Fruit fly (Drosophila melanogaster) whole organism, embryonic: ENCODE measurements around the gene scyl.
A peak's percentile ranks its signal among the peaks of the same experiment; 100 is the strongest.

Source experiments
- Atf3 ChIP-seq: fragments of 200-800 bp; sonication (Bioruptor generic); optimal IDR thresholded peaks from 3 replicates; lab custom pipeline; 2016; ENCODE audit warnings: missing biosample characterization, missing genetic modification characterization
- CG10462 ChIP-seq: fragments of 200-800 bp; sonication (Bioruptor generic); optimal IDR thresholded peaks from 2 replicates; lab custom pipeline; 2016; ENCODE audit warnings: missing biosample characterization, missing genetic modification characterization
- CG10654 ChIP-seq: fragments of 200-800 bp; sonication (Bioruptor generic); optimal IDR thresholded peaks from 2 replicates; lab custom pipeline; 2016; ENCODE audit warnings: missing biosample characterization, missing genetic modification characterization
- CG12299 ChIP-seq: fragments of 200-800 bp; sonication (Bioruptor generic); optimal IDR thresholded peaks from 2 replicates; lab custom pipeline; 2018; ENCODE audit warnings: missing biosample characterization, mild to moderate bottlenecking, missing genetic modification characterization
- CG12659 ChIP-seq: fragments of 200-800 bp; sonication (Bioruptor generic); optimal IDR thresholded peaks from 3 replicates; lab custom pipeline; 2017; ENCODE audit warnings: mild to moderate bottlenecking, missing biosample characterization, missing genetic modification reagents, missing genetic modification characterization
- CG13287 ChIP-seq: fragments of 200-800 bp; sonication (Bioruptor generic); IDR thresholded peaks from 2 replicates; pipeline ENCODE4 v1.3.6; 2022; ENCODE audit warnings: missing biosample characterization, missing genetic modification characterization; ENCODE audit not compliant: partially characterized antibody
- CG15514 ChIP-seq: fragments of 200-800 bp; sonication (Bioruptor generic); optimal IDR thresholded peaks from 3 replicates; lab custom pipeline; 2017; ENCODE audit warnings: missing biosample characterization, missing genetic modification characterization, mild to moderate bottlenecking, moderate library complexity, missing genetic modification reagents
- CG18764 ChIP-seq: fragments of 200-800 bp; sonication (Bioruptor generic); optimal IDR thresholded peaks from 3 replicates; lab custom pipeline; 2016; ENCODE audit warnings: missing biosample characterization, missing genetic modification characterization
- CG2116 ChIP-seq: fragments of 200-800 bp; sonication (Bioruptor generic); optimal IDR thresholded peaks from 3 replicates; lab custom pipeline; 2018; ENCODE audit warnings: missing biosample characterization, mild to moderate bottlenecking, missing genetic modification characterization
- CG2202 ChIP-seq: fragments of 200-800 bp; sonication (Bioruptor generic); optimal IDR thresholded peaks from 2 replicates; lab custom pipeline; 2018; ENCODE audit warnings: missing biosample characterization, mild to moderate bottlenecking, missing genetic modification characterization
- CG33557 ChIP-seq: fragments of 200-800 bp; sonication (Bioruptor generic); optimal IDR thresholded peaks from 2 replicates; lab custom pipeline; 2019; ENCODE audit warnings: missing biosample characterization, mild to moderate bottlenecking, missing genetic modification characterization, moderate library complexity
- CG3838 ChIP-seq: fragments of 200-800 bp; sonication (Bioruptor generic); optimal IDR thresholded peaks from 3 replicates; lab custom pipeline; 2016; ENCODE audit warnings: missing biosample characterization, missing genetic modification characterization
- CG3995 ChIP-seq: fragments of 200-800 bp; sonication (Bioruptor generic); optimal IDR thresholded peaks from 3 replicates; lab custom pipeline; 2016; ENCODE audit warnings: missing biosample characterization, missing genetic modification characterization
- CG42726 ChIP-seq: fragments of 200-800 bp; sonication (Bioruptor generic); IDR thresholded peaks from 2 replicates; pipeline ENCODE4 v1.3.6; 2022; ENCODE audit warnings: missing biosample characterization, missing genetic modification characterization; ENCODE audit not compliant: partially characterized antibody
- CG4282 ChIP-seq: fragments of 200-800 bp; sonication (Bioruptor generic); optimal IDR thresholded peaks from 2 replicates; lab custom pipeline; 2016; ENCODE audit warnings: missing biosample characterization, missing genetic modification characterization
- CG4617 ChIP-seq: fragments of 200-800 bp; sonication (Bioruptor generic); optimal IDR thresholded peaks from 3 replicates; lab custom pipeline; 2016; ENCODE audit warnings: missing biosample characterization, missing genetic modification characterization, borderline replicate concordance
- CG6175 ChIP-seq: fragments of 200-800 bp; sonication (Bioruptor generic); IDR thresholded peaks from 3 replicates; pipeline ENCODE4 v1.3.6; 2022; ENCODE audit warnings: missing biosample characterization, missing genetic modification characterization
- CG6254 ChIP-seq: fragments of 200-800 bp; sonication (Bioruptor generic); optimal IDR thresholded peaks from 3 replicates; lab custom pipeline; 2017; ENCODE audit warnings: mild to moderate bottlenecking, missing biosample characterization, missing genetic modification reagents, missing genetic modification characterization
- CG6854 ChIP-seq: fragments of 200-800 bp; sonication (Bioruptor generic); optimal IDR thresholded peaks from 3 replicates; lab custom pipeline; 2017; ENCODE audit warnings: missing biosample characterization, mild to moderate bottlenecking, missing genetic modification characterization
- CG8290 ChIP-seq, 3 experiments: fragments of 200-800 bp; sonication (Bioruptor generic); optimal IDR thresholded peaks; 2 replicates each; lab custom pipeline; 2016 to 2019; ENCODE audit warnings: missing biosample characterization in 3 of 3, missing genetic modification characterization in 3 of 3, mild to moderate bottlenecking in 2 of 3, moderate library complexity in 1 of 3
- CG9727 ChIP-seq: fragments of 200-800 bp; sonication (Bioruptor generic); optimal IDR thresholded peaks from 3 replicates; lab custom pipeline; 2017; ENCODE audit warnings: missing biosample characterization, mild to moderate bottlenecking, missing genetic modification characterization
- CG9797 ChIP-seq: fragments of 200-800 bp; sonication (Bioruptor generic); optimal IDR thresholded peaks from 3 replicates; lab custom pipeline; 2018; ENCODE audit warnings: missing biosample characterization, mild to moderate bottlenecking, missing genetic modification characterization
- CkIIα-i1 ChIP-seq: fragments of 200-800 bp; sonication (Bioruptor generic); IDR thresholded peaks from 2 replicates; pipeline ENCODE4 v1.3.6; 2022; ENCODE audit warnings: missing biosample characterization, missing genetic modification characterization
- Dip2 ChIP-seq: fragments of 200-800 bp; sonication (Bioruptor generic); IDR thresholded peaks from 2 replicates; pipeline ENCODE4 v1.3.6; 2022; ENCODE audit warnings: missing biosample characterization, missing genetic modification characterization
- E2f1 ChIP-seq: fragments of 200-800 bp; sonication (Bioruptor generic); IDR thresholded peaks from 2 replicates; pipeline ENCODE4 v1.3.6; 2022; ENCODE audit warnings: missing biosample characterization, missing genetic modification characterization
- Lhr ChIP-seq: fragments of 200-800 bp; sonication (Bioruptor generic); optimal IDR thresholded peaks from 3 replicates; lab custom pipeline; 2017; ENCODE audit warnings: mild to moderate bottlenecking, missing biosample characterization, missing genetic modification reagents, missing genetic modification characterization
- MBD-R2 ChIP-seq: fragments of 200-800 bp; sonication (Bioruptor generic); IDR thresholded peaks from 2 replicates; pipeline ENCODE4 v1.3.6; 2022; ENCODE audit warnings: missing biosample characterization, missing genetic modification characterization
- Mad ChIP-seq: fragments of 200-800 bp; sonication (Bioruptor generic); optimal IDR thresholded peaks from 2 replicates; lab custom pipeline; 2016; ENCODE audit warnings: missing biosample characterization, missing genetic modification characterization
- NFAT ChIP-seq: fragments of 200-800 bp; sonication (Bioruptor generic); IDR thresholded peaks from 2 replicates; pipeline ENCODE4 v1.3.6; 2022; ENCODE audit warnings: missing biosample characterization, missing genetic modification characterization
- Sox100B ChIP-seq: fragments of 200-800 bp; sonication (Bioruptor generic); optimal IDR thresholded peaks from 3 replicates; lab custom pipeline; 2018; ENCODE audit warnings: missing biosample characterization, mild to moderate bottlenecking, missing genetic modification characterization
- Sry-β ChIP-seq: fragments of 200-800 bp; sonication (Bioruptor generic); optimal IDR thresholded peaks from 2 replicates; lab custom pipeline; 2018; ENCODE audit warnings: missing biosample characterization, mild to moderate bottlenecking, missing genetic modification characterization, moderate library complexity
- Trl ChIP-seq, 3 experiments: fragments of >200 bp in 2 of 3; fragments of 200-800 bp in 1 of 3; sonication (Bioruptor generic) in 1 of 3; optimal IDR thresholded peaks; 2 replicates in 1 of 3; 3 replicates in 2 of 3; lab custom pipeline; 2016 to 2017; ENCODE audit warnings: missing biosample characterization in 1 of 3, missing genetic modification characterization in 1 of 3
- Xbp1 ChIP-seq: fragments of 200-800 bp; sonication (Bioruptor generic); optimal IDR thresholded peaks from 3 replicates; lab custom pipeline; 2016; ENCODE audit warnings: missing biosample characterization, mild to moderate bottlenecking, missing genetic modification characterization
- ase ChIP-seq: fragments of 200-800 bp; sonication (Bioruptor generic); IDR thresholded peaks from 3 replicates; pipeline ENCODE4 v1.3.6; 2022; ENCODE audit warnings: missing biosample characterization, missing genetic modification characterization
- crc ChIP-seq: fragments of 200-800 bp; sonication (Bioruptor generic); optimal IDR thresholded peaks from 2 replicates; lab custom pipeline; 2016; ENCODE audit warnings: missing biosample characterization, missing genetic modification characterization
- da ChIP-seq: fragments of 200-800 bp; sonication (Bioruptor generic); optimal IDR thresholded peaks from 2 replicates; lab custom pipeline; 2016; ENCODE audit warnings: missing biosample characterization, missing genetic modification characterization
- fd3F ChIP-seq: fragments of 200-800 bp; sonication (Bioruptor generic); optimal IDR thresholded peaks from 2 replicates; lab custom pipeline; 2018; ENCODE audit warnings: missing biosample characterization, mild to moderate bottlenecking, missing genetic modification characterization, moderate library complexity
- fu2 ChIP-seq: fragments of 200-800 bp; sonication (Bioruptor generic); optimal IDR thresholded peaks from 2 replicates; lab custom pipeline; 2016; ENCODE audit warnings: missing biosample characterization, missing genetic modification characterization
- gsb-n ChIP-seq: fragments of 200-800 bp; sonication (Bioruptor generic); optimal IDR thresholded peaks from 3 replicates; lab custom pipeline; 2018; ENCODE audit warnings: missing biosample characterization, mild to moderate bottlenecking, missing genetic modification characterization
- lov ChIP-seq, 2 experiments: fragments of 200-800 bp in 1 of 2; fragments of >200 bp in 1 of 2; sonication (Bioruptor generic) in 1 of 2; IDR thresholded peaks in 1 of 2; optimal IDR thresholded peaks in 1 of 2; 2 replicates in 1 of 2; 3 replicates in 1 of 2; pipeline versions ENCODE4 v1.3.6 to Lab custom; 2017 to 2022; ENCODE audit warnings: missing biosample characterization in 1 of 2, missing genetic modification characterization in 1 of 2
- odd ChIP-seq: fragments of 200-800 bp; sonication (Bioruptor generic); optimal IDR thresholded peaks from 2 replicates; lab custom pipeline; 2017; ENCODE audit warnings: missing biosample characterization, mild to moderate bottlenecking, missing genetic modification characterization
- pb ChIP-seq: fragments of 200-800 bp; sonication (Bioruptor generic); optimal IDR thresholded peaks from 3 replicates; lab custom pipeline; 2016; ENCODE audit warnings: missing biosample characterization, missing genetic modification characterization
- ro ChIP-seq: fragments of 200-800 bp; sonication (Bioruptor generic); IDR thresholded peaks from 2 replicates; pipeline ENCODE4 v1.3.6; 2022; ENCODE audit warnings: missing biosample characterization, missing genetic modification characterization
- sd ChIP-seq: fragments of 200-800 bp; sonication (Bioruptor generic); optimal IDR thresholded peaks from 3 replicates; lab custom pipeline; 2018; ENCODE audit warnings: missing biosample characterization, mild to moderate bottlenecking, missing genetic modification characterization, moderate library complexity
- tna ChIP-seq: fragments of 200-800 bp; sonication (Bioruptor generic); IDR thresholded peaks from 2 replicates; pipeline ENCODE4 v1.3.6; 2022; ENCODE audit warnings: missing biosample characterization, missing genetic modification characterization; ENCODE audit not compliant: partially characterized antibody
- tup ChIP-seq: fragments of 200-800 bp; sonication (Bioruptor generic); optimal IDR thresholded peaks from 2 replicates; lab custom pipeline; 2016; ENCODE audit warnings: missing biosample characterization, mild to moderate bottlenecking, missing genetic modification characterization, moderate library complexity
- wor ChIP-seq: fragments of 200-800 bp; sonication (Bioruptor generic); IDR thresholded peaks from 2 replicates; pipeline ENCODE4 v1.3.6; 2022; ENCODE audit warnings: missing biosample characterization, missing genetic modification characterization
- yki ChIP-seq: fragments of >200 bp; optimal IDR thresholded peaks from 3 replicates; lab custom pipeline; 2018

Gene scyl

DNA sequence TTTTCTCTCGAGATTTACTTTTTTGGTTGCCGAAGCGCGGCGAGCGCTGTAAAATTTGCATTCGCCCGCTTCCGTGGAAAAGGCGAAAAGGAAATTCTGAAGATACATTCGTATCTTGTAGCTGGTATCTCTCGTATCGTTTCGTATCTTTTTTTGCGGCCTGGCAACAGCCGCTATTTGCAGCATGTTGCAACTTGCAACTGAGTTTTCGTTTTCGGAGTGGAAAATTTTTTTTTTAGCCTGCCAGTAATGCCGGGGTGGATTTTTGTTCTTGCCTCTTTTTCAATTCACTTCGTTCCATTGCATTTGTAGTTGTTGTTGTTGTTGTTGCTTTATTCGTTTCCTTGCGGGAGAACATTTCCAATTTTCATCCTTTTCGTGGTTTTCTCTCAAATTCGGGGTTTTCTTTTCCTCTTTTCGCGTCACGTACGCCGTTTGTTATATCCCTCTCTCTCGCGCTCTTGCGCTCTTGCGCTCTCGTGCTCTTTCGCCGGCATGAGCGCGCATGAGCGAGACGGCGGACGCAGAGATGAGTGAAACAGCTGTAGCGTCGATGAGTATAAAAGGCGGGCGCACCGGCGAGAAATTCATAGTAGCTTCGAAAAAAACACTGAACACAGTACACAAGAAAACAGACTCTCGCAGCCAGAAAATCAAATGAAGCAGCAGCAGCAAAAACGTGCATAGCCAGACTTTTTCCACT is at the start of gene scyl (continued):
- TF ChIP-seq lov (optimal IDR thresholded peaks at IDR 0.05; lab: Kevin White, UChicago) (no peak), lov (GFP tag; IDR thresholded peaks at IDR 0.05; lab: Robert Waterston, UW) (peak; percentile 82), CG4617 (GFP tag; lab: Kevin White, UChicago) (no peak), ase (0 out of 3 replicates have a peak, but pooled peaks have one; percentile 27), crc (GFP tag; lab: Kevin White, UChicago) (peak; percentile 1), CG8290 (GFP tag; optimal IDR thresholded peaks at IDR 0.05; lab: Kevin White, UChicago) (peak; percentile 26), CG8290 (tag; optimal IDR thresholded peaks at IDR 0.05; lab: Kevin White, UChicago) (peak; percentile 43 to 85), CG13287 (GFP tag; lab: Robert Waterston, UW) (peak; percentile 68; the same call in 1 of the 2 replicates), Xbp1 (GFP tag; lab: Kevin White, UChicago) (peak; percentile 40), CG9727 (peak; percentile 37), CG12299 (tag; lab: Kevin White, UChicago) (peak; percentile 40), Sry-β (GFP tag; lab: Kevin White, UChicago) (peak; percentile 45), CG2116 (no peak), CG10462 (GFP tag; lab: Kevin White, UChicago) (no peak), da (GFP tag; lab: Kevin White, UChicago) (no peak), MBD-R2 (GFP tag; lab: Robert Waterston, UW) (peak; percentile 26; the same call in 1 of the 2 replicates), Atf3 (GFP tag; lab: Kevin White, UChicago) (peak; percentile 36), pb (GFP tag; lab: Kevin White, UChicago) (peak; percentile 9), CG33557 (GFP tag; lab: Kevin White, UChicago) (peak; percentile 66), CG3995 (GFP tag; lab: Kevin White, UChicago) (no peak), yki (lab: Kevin White, UChicago) (peak; percentile 94), wor (GFP tag; lab: Robert Waterston, UW) (no peak), CG15514 (peak; percentile 70), CkIIα-i1 (GFP tag; lab: Robert Waterston, UW) (no peak), sd (tag; lab: Kevin White, UChicago) (peak; percentile 57), CG12659 (GFP tag; lab: Kevin White, UChicago) (peak; percentile 49), CG6175 (GFP tag; lab: Robert Waterston, UW) (peak; percentile 84; the same call in 2 of the 3 replicates), E2f1 (peak; percentile 33; the same call in 1 of the 2 replicates), CG18764 (peak; percentile 31), Lhr (no peak), Sox100B (GFP tag; lab: Kevin White, UChicago) (no peak), fu2 (GFP tag; lab: Kevin White, UChicago) (no peak), odd (peak; percentile 67), CG2202 (tag; lab: Kevin White, UChicago) (peak; percentile 61), CG42726 (GFP tag; lab: Robert Waterston, UW) (peak; percentile 86), CG10654 (no peak), CG4282 (peak; percentile 56), CG9797 (GFP tag; lab: Kevin White, UChicago) (no peak), CG6254 (GFP tag; lab: Kevin White, UChicago) (no peak), Dip2 (GFP tag; lab: Robert Waterston, UW) (no peak), NFAT (GFP tag; lab: Robert Waterston, UW) (peak; percentile 80), Mad (GFP tag; lab: Kevin White, UChicago) (peak; percentile 50), CG6854 (peak; percentile 61), fd3F (no peak), gsb-n (tag; lab: Kevin White, UChicago) (peak; percentile 37), Trl (optimal IDR thresholded peaks at IDR 0.05; lab: Kevin White, UChicago) (peak; percentile 97 to 99), Trl (GFP tag; optimal IDR thresholded peaks at IDR 0.05; lab: Kevin White, UChicago) (peak; percentile 91), ro (GFP tag; lab: Robert Waterston, UW) (no peak), CG3838 (GFP tag; lab: Kevin White, UChicago) (no peak), tna (GFP tag; lab: Robert Waterston, UW) (peak; percentile 36; the same call in 1 of the 2 replicates), tup (no peak)
